Fruit fly (Drosophila melanogaster) whole organism, prepupa: ENCODE measurements around the gene CG10669.

Experiments
- CG34406 ChIP-seq: fragments of 200-800 bp; sonication (Bioruptor generic); optimal IDR thresholded peaks from 3 replicates; lab custom pipeline; 2016; ENCODE audit warnings: missing biosample characterization, missing genetic modification characterization
- CG4318 ChIP-seq: fragments of 200-800 bp; sonication (Bioruptor generic); optimal IDR thresholded peaks from 3 replicates; lab custom pipeline; 2017; ENCODE audit warnings: missing biosample characterization, mild to moderate bottlenecking, missing genetic modification characterization
- CG8119 ChIP-seq: fragments of 200-800 bp; sonication (Bioruptor generic); IDR thresholded peaks from 3 replicates; pipeline ENCODE4 v1.3.6; 2022; ENCODE audit warnings: missing biosample characterization, missing genetic modification characterization
- Eip75B ChIP-seq: fragments of 200-800 bp; sonication (Bioruptor generic); optimal IDR thresholded peaks from 3 replicates; lab custom pipeline; 2016; ENCODE audit warnings: missing biosample characterization, missing genetic modification characterization
- Eip78C ChIP-seq: fragments of 200-800 bp; sonication (Bioruptor generic); peaks from one replicate; lab custom pipeline; 2016; ENCODE audit warnings: missing biosample characterization, missing genetic modification characterization
- Hr38 ChIP-seq: sonication (Bioruptor generic); optimal IDR thresholded peaks from 2 replicates; lab custom pipeline; 2016; ENCODE audit warnings: missing biosample characterization, missing genetic modification characterization
- Smox ChIP-seq: fragments of 200-800 bp; sonication (Bioruptor generic); optimal IDR thresholded peaks from 3 replicates; lab custom pipeline; 2016; ENCODE audit warnings: missing biosample characterization, missing genetic modification characterization
- Sox15 ChIP-seq: fragments of 200-800 bp; sonication (Bioruptor generic); optimal IDR thresholded peaks from 3 replicates; lab custom pipeline; 2016; ENCODE audit warnings: missing biosample characterization, missing genetic modification characterization
- acj6 ChIP-seq: fragments of 200-800 bp; sonication (Bioruptor generic); optimal IDR thresholded peaks from 3 replicates; lab custom pipeline; 2016; ENCODE audit warnings: missing biosample characterization, missing genetic modification characterization
- cyc ChIP-seq: fragments of 200-800 bp; sonication (Bioruptor generic); optimal IDR thresholded peaks from 3 replicates; lab custom pipeline; 2016; ENCODE audit warnings: missing biosample characterization, missing genetic modification characterization
- esn ChIP-seq: fragments of 200-800 bp; sonication (Bioruptor generic); optimal IDR thresholded peaks from 2 replicates; lab custom pipeline; 2016; ENCODE audit warnings: missing biosample characterization, mild to moderate bottlenecking, missing genetic modification characterization, moderate library complexity

DNA sequence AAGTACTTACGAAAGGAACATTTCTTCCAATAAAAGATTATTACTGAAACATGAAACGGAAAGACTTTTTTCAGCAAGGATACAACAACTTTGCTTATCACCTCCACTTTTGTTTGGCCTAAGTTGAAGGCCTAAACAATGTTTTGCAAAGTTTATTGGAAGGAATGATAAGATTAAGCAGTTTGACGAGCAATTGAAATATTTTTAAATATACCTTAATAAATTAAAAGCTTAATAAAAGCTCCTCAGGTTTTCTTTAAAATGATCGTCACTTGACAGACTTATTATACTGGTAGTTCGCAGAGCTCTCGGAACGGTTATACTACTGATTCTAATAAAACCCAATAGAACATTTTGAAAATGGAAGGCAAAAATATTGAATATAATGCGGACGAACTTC is 49.9 kb downstream of the CG10669 start, which contains the start of gene CG31104:
- TF ChIP-seq acj6 = no peak
- TF ChIP-seq Eip78C (GFP tag; lab: Kevin White, UChicago) = no peak
- TF ChIP-seq CG4318 = no peak
- TF ChIP-seq Sox15 (GFP tag; lab: Kevin White, UChicago) = no peak
- TF ChIP-seq esn (GFP tag; lab: Kevin White, UChicago) = no peak
- no peak for TF ChIP-seq Eip75B (GFP tag; lab: Kevin White, UChicago)
- no peak for TF ChIP-seq CG8119 (GFP tag; lab: Robert Waterston, UW)
- no peak for TF ChIP-seq CG34406 (GFP tag; lab: Kevin White, UChicago)
- no peak for TF ChIP-seq Hr38 (GFP tag; lab: Kevin White, UChicago)
- TF ChIP-seq Smox (GFP tag; lab: Kevin White, UChicago) = no peak
- TF ChIP-seq cyc = no peak
